Worm (Caenorhabditis elegans) whole organism, young adult: ENCODE results near the gene Y25C1A.7.

Experiments used
- K11D2.4 ChIP-seq: fragments of 200-800 bp; sonication (Bioruptor generic); IDR thresholded peaks from 2 replicates; pipeline ENCODE4 v1.3.6; 2022; ENCODE audit warnings: missing genetic modification reagents, missing genetic modification characterization, missing compliant biosample characterization
- ama-1 ChIP-seq, 3 experiments: fragments of 150-350 bp in 1 of 3; sonication (generic microtip) in 2 of 3; optimal IDR thresholded peaks; 2 replicates each; lab custom pipeline; 2014 to 2018; ENCODE audit warnings: missing biosample characterization in 2 of 3, missing genetic modification characterization in 2 of 3, missing genetic modification reagents in 2 of 3
- ccch-3 ChIP-seq: fragments of 200-800 bp; sonication (Bioruptor generic); optimal IDR thresholded peaks from 2 replicates; lab custom pipeline; 2018; ENCODE audit warnings: mild to moderate bottlenecking, missing genetic modification characterization, missing compliant biosample characterization
- ceh-100 ChIP-seq: fragments of 200-800 bp; sonication (Bioruptor generic); IDR thresholded peaks from 2 replicates; pipeline ENCODE4 v1.3.6; 2022; ENCODE audit warnings: missing genetic modification reagents, missing genetic modification characterization, missing compliant biosample characterization
- hrde-1 ChIP-seq: sonication (generic microtip); optimal IDR thresholded peaks from 2 replicates; lab custom pipeline; 2016; ENCODE audit warnings: missing genetic modification characterization, mild to moderate bottlenecking, missing compliant biosample characterization, moderate library complexity, missing genotype, missing genetic modification reagents, borderline replicate concordance

DNA sequence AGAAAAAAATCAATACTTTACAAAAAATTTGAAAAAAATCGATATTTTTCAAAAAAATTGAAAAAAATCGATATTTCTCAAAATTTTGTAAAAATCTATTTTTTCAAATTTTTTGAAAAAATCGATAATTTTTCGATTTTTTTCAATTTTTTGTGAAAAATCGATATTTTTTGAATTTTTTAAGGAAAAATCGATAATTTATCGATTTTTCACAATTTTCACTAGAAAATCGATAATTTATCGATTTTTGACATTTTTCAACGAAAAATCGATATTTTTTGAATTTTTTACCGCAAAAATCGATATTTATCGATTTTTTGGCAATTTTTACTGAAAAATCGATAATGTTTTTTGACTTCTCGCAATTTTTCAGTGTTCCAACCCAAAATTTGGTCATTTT, 7.5 kb downstream of the Y25C1A.7 start:
- TF ChIP-seq ama-1 (optimal IDR thresholded peaks at IDR 0.05; lab: Kevin White, UChicago) (no peak), ama-1 (GFP tag; optimal IDR thresholded peaks at IDR 0.05; lab: Kevin White, UChicago) (no peak), ccch-3 (GFP tag; lab: Kevin White, UChicago) (no peak), ceh-100 (GFP tag; lab: Robert Waterston, UW) (no peak), K11D2.4 (GFP tag; lab: Robert Waterston, UW) (no peak), hrde-1 (tag; lab: Kevin White, UChicago) (no peak)
